Fruit fly (Drosophila melanogaster): ENCODE results near the gene Zmynd10.

Zmynd10 gene

DNA sequence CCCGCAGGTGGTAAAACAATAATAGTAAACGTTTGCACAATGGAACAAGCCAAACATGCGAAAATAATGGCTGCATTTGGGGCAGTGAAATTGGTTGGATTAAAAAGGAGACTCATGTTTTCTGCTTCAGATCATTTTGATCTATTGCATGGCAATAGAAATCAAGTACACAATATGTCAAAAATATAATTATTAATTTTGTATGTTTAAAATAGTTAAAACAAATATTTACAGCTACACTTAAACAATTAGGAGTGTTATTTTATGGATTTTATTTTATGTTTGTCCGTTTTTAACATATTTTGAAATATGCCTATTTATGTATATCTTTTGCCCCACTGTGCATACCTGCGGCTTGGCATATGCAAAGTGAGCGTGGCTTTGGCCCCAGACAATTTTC is 40.0 kb upstream of the Zmynd10 start (continued):
- no peak for TF ChIP-seq Blimp-1 (GFP tag; optimal IDR thresholded peaks at IDR 0.05)
- TF ChIP-seq CG6276 (GFP tag; optimal IDR thresholded peaks at IDR 0.05) = peak; percentile 12
- no peak for TF ChIP-seq CG1621 (tag; optimal IDR thresholded peaks at IDR 0.05)
- TF ChIP-seq OdsH (GFP tag; optimal IDR thresholded peaks at IDR 0.05) = peak; percentile 30
- peak; percentile 13 for TF ChIP-seq pdm3 (GFP tag; optimal IDR thresholded peaks at IDR 0.05)
- no peak for TF ChIP-seq dac (GFP tag; optimal IDR thresholded peaks at IDR 0.05)
- no peak for TF ChIP-seq Sox14 (GFP tag; optimal IDR thresholded peaks at IDR 0.05)
- TF ChIP-seq salr (GFP tag; optimal IDR thresholded peaks at IDR 0.05) = peak in 1 of 2 experiments; percentile 27
- TF ChIP-seq fkh (GFP tag; optimal IDR thresholded peaks at IDR 0.05) = no peak
- peak; percentile 22 for TF ChIP-seq CG4318 (GFP tag; optimal IDR thresholded peaks at IDR 0.05)
- no peak for TF ChIP-seq Lpt (GFP tag; optimal IDR thresholded peaks at IDR 0.05)
- no peak for TF ChIP-seq CG11762 (GFP tag; optimal IDR thresholded peaks at IDR 0.05; ENCODE audit: insufficient read depth)
- peak; percentile 48 for TF ChIP-seq fd59A (GFP tag; optimal IDR thresholded peaks at IDR 0.05)
- peak; percentile 14 for TF ChIP-seq CG10669 (GFP tag; optimal IDR thresholded peaks at IDR 0.05)
- no peak for TF ChIP-seq CG11902 (GFP tag; optimal IDR thresholded peaks at IDR 0.05)
- TF ChIP-seq CG15336 (GFP tag; IDR thresholded peaks at IDR 0.05) = no peak
- TF ChIP-seq ss (GFP tag; optimal IDR thresholded peaks at IDR 0.05) = no peak
- TF ChIP-seq Ets96B (tag; optimal IDR thresholded peaks at IDR 0.05) = peak; percentile 44
- TF ChIP-seq Hr4 (GFP tag; optimal IDR thresholded peaks at IDR 0.05) = peak; percentile 13

DNA sequence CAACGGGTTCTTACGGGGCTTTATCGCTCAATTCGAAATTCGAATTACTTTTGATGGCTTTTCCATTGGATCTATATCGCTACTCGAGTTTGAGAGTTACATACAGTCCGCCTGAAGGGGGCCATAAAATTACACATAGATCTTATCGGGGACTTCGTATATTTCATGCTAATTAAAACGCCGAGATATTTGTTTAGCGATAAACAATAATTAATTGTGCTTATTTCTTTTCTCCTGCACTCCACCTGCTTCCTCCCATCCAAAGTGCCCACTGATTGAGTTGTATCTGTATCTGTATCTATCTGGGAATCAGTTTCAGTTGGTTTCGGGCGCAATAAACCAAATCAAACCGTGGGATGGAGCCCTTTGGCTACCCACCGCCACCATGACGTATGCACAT is 39.4 kb upstream of the Zmynd10 start:
- TF ChIP-seq fd85E (GFP tag; optimal IDR thresholded peaks at IDR 0.05) (no peak), CG10631 (GFP tag; optimal IDR thresholded peaks at IDR 0.05) (no peak), ss (GFP tag; optimal IDR thresholded peaks at IDR 0.05) (no peak), CG6163 (GFP tag; IDR thresholded peaks at IDR 0.05) (no peak), CG6792 (GFP tag; optimal IDR thresholded peaks at IDR 0.05) (no peak)

DNA sequence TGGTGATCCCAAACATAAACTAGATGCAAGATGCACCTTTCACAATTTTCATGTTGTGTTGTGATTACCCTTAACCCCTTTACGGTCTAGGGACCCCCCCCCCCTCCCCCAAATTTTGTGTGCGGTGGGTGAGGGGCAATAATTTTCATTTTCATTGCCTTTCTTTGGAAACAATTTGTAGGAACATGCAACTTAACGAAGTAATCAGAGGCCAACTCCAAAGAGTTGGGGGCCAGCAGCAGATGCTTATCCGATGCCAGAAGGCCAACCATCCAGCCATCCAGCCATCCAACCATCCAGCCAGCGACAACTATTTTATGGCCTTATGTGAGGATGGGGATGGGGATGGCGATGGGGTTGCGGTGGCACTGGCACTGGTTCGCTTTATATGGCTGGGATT is 38.7 kb upstream of the Zmynd10 start:
- peak; percentile 28 for TF ChIP-seq svp (GFP tag)
- no peak for TF ChIP-seq CG34406 (GFP tag; optimal IDR thresholded peaks at IDR 0.05)

DNA sequence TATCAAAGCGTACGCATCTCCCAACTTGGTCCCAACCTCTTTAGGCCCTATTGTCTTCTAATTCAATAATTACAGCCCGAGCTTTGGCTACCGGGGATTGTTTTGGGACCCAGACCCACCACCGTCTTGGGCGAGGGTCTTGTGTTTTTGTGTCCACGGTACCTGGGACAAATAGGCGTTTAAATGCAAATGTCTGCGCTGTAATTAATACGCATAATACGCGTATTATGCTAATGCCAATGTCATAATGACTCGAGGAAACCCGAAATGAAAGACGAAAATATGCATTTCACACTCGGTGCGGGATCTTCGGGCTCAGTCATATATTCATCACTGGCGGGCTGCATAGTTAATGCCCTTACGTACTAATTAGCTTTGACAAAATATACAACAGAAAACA is 38.1 kb upstream of the Zmynd10 start:
- TF ChIP-seq cyc (GFP tag; optimal IDR thresholded peaks at IDR 0.05) (no peak), achi (GFP tag; optimal IDR thresholded peaks at IDR 0.05) (no peak), Gug (GFP tag; IDR thresholded peaks at IDR 0.05) (no peak), Hr39 (GFP tag; optimal IDR thresholded peaks at IDR 0.05) (no peak), CG6854 (GFP tag; optimal IDR thresholded peaks at IDR 0.05) (no peak), Eip78C (GFP tag) (no peak), CG15336 (GFP tag; IDR thresholded peaks at IDR 0.05) (no peak), CG8632 (GFP tag; optimal IDR thresholded peaks at IDR 0.05) (no peak), CG7368 (GFP tag; optimal IDR thresholded peaks at IDR 0.05) (no peak), CG11294 (GFP tag; IDR thresholded peaks at IDR 0.05) (no peak), CG9139 (GFP tag; optimal IDR thresholded peaks at IDR 0.05) (no peak), Sox14 (GFP tag; optimal IDR thresholded peaks at IDR 0.05) (no peak), Hr4 (GFP tag; optimal IDR thresholded peaks at IDR 0.05) (no peak), Ets96B (tag; optimal IDR thresholded peaks at IDR 0.05) (no peak), CG3032 (tag; optimal IDR thresholded peaks at IDR 0.05) (no peak), CG11762 (GFP tag; optimal IDR thresholded peaks at IDR 0.05; ENCODE audit: insufficient read depth) (no peak), dac (GFP tag; optimal IDR thresholded peaks at IDR 0.05) (no peak), Sox15 (GFP tag; optimal IDR thresholded peaks at IDR 0.05) (no peak), Hr38 (GFP tag; optimal IDR thresholded peaks at IDR 0.05) (no peak)

Data from whole organism, prepupa.